Fruit fly (Drosophila melanogaster): ENCODE measurements around the gene CG10969.

CG10969 gene

dm6 chr3L:12734550-12735012 is 46.3 kb downstream of the CG10969 start, which contains the start of the genes SmD1 and Ptp69D (continued):
- TF ChIP-seq CG12391 (tag; optimal IDR thresholded peaks at IDR 0.05) (peak; percentile 66), Fer3 (tag; optimal IDR thresholded peaks at IDR 0.05) (no peak), CG18476 (GFP tag; optimal IDR thresholded peaks at IDR 0.05) (no peak), CG15601 (tag; optimal IDR thresholded peaks at IDR 0.05) (peak; percentile 3), CG30403 (GFP tag; optimal IDR thresholded peaks at IDR 0.05) (peak; percentile 3), Rx (GFP tag; IDR thresholded peaks at IDR 0.05) (no peak), CG3838 (GFP tag; optimal IDR thresholded peaks at IDR 0.05) (no peak), zen2 (GFP tag; IDR thresholded peaks at IDR 0.05; ENCODE audit: partially characterized antibody) (peak; percentile 32; the same call in 1 of the 3 replicates), tx (GFP tag; optimal IDR thresholded peaks at IDR 0.05) (no peak), br (optimal IDR thresholded peaks at IDR 0.05) (no peak), Trl (optimal IDR thresholded peaks at IDR 0.05) (no peak), Trl (GFP tag; optimal IDR thresholded peaks at IDR 0.05) (no peak), her (GFP tag; optimal IDR thresholded peaks at IDR 0.05) (no peak), CG33557 (GFP tag; optimal IDR thresholded peaks at IDR 0.05) (peak; percentile 13), odd (GFP tag; optimal IDR thresholded peaks at IDR 0.05) (no peak), CG6854 (GFP tag; optimal IDR thresholded peaks at IDR 0.05) (no peak), Xbp1 (GFP tag; optimal IDR thresholded peaks at IDR 0.05) (peak; percentile 6), GATAe (GFP tag; conservative IDR thresholded peaks at IDR 0.05) (no peak), ham (GFP tag; IDR thresholded peaks at IDR 0.05) (no peak), Hr51 (GFP tag; optimal IDR thresholded peaks at IDR 0.05) (no peak), ase (GFP tag; IDR thresholded peaks at IDR 0.05) (no peak), CG10147 (GFP tag; optimal IDR thresholded peaks at IDR 0.05) (peak; percentile 22), Optix (GFP tag; IDR thresholded peaks at IDR 0.05) (no peak), ro (GFP tag; IDR thresholded peaks at IDR 0.05) (no peak), Camta (GFP tag; optimal IDR thresholded peaks at IDR 0.05) (no peak), CG1233 (GFP tag; optimal IDR thresholded peaks at IDR 0.05) (no peak), dmrt11E (tag; optimal IDR thresholded peaks at IDR 0.05) (peak; percentile 10), Lim3 (GFP tag; IDR thresholded peaks at IDR 0.05) (no peak), lilli (GFP tag; optimal IDR thresholded peaks at IDR 0.05) (no peak), MTF-1 (GFP tag; optimal IDR thresholded peaks at IDR 0.05; ENCODE audit: borderline replicate concordance) (no peak), dan (GFP tag; IDR thresholded peaks at IDR 0.05) (no peak), z (GFP tag; IDR thresholded peaks at IDR 0.05) (no peak), CG10274 (GFP tag; optimal IDR thresholded peaks at IDR 0.05) (no peak), CG6765 (GFP tag; optimal IDR thresholded peaks at IDR 0.05) (no peak), CG6254 (GFP tag; optimal IDR thresholded peaks at IDR 0.05) (no peak), Bgb (GFP tag; IDR thresholded peaks at IDR 0.05; ENCODE audit: partially characterized antibody) (peak; percentile 68), MESR4 (GFP tag; optimal IDR thresholded peaks at IDR 0.05) (no peak)

- TF ChIP-seq pho (GFP tag; optimal IDR thresholded peaks at IDR 0.05) (no peak), CG15011 (GFP tag; optimal IDR thresholded peaks at IDR 0.05) (no peak), CG11696 (GFP tag; IDR thresholded peaks at IDR 0.05) (no peak), pita (GFP tag; optimal IDR thresholded peaks at IDR 0.05) (peak; percentile 52), CG16813 (GFP tag; IDR thresholded peaks at IDR 0.05; ENCODE audit: partially characterized antibody) (peak; percentile 64; the same call in 2 of the 3 replicates), CG13775 (GFP tag; optimal IDR thresholded peaks at IDR 0.05) (no peak), Bgb (GFP tag; IDR thresholded peaks at IDR 0.05; ENCODE audit: partially characterized antibody) (peak; percentile 68), tna (GFP tag; IDR thresholded peaks at IDR 0.05; ENCODE audit: partially characterized antibody) (peak; percentile 71), schlank (tag; optimal IDR thresholded peaks at IDR 0.05) (no peak), Sox102F (GFP tag; optimal IDR thresholded peaks at IDR 0.05) (no peak), lov (optimal IDR thresholded peaks at IDR 0.05) (no peak), lov (GFP tag; IDR thresholded peaks at IDR 0.05) (no peak), trem (tag; optimal IDR thresholded peaks at IDR 0.05) (peak; percentile 43), sna (GFP tag; IDR thresholded peaks at IDR 0.05; ENCODE audit: partially characterized antibody) (peak; percentile 60; the same call in 1 of the 2 replicates), Dp (GFP tag; optimal IDR thresholded peaks at IDR 0.05) (peak; percentile 99), bbx (GFP tag; IDR thresholded peaks at IDR 0.05; ENCODE audit: partially characterized antibody) (peak; percentile 72; the same call in 1 of the 2 replicates), CG6791 (GFP tag; IDR thresholded peaks at IDR 0.05; ENCODE audit: partially characterized antibody) (peak; percentile 69)
Measured at dm6 chr3L:12732742-12733141, 48.2 kb downstream of the CG10969 start.
